Worm (Caenorhabditis elegans) whole organism, L3 larva: ENCODE data around the gene sqt-1.

ENCODE experiments used
- aly-2 ChIP-seq: fragments of 150-350 bp; optimal IDR thresholded peaks from 2 replicates; lab custom pipeline; 2014; ENCODE audit warnings: missing biosample characterization, missing genetic modification characterization
- ceh-16 ChIP-seq: sonication (generic microtip); optimal IDR thresholded peaks from 2 replicates; lab custom pipeline; 2017; ENCODE audit warnings: missing biosample characterization, missing genetic modification characterization
- ceh-82 ChIP-seq: fragments of 150-350 bp; optimal IDR thresholded peaks from 2 replicates; lab custom pipeline; 2014; ENCODE audit warnings: missing biosample characterization, missing genetic modification characterization
- egl-27 ChIP-seq: sonication (generic microtip); optimal IDR thresholded peaks from 4 replicates; lab custom pipeline; 2017; ENCODE audit warnings: missing biosample characterization, missing genetic modification reagents, missing genetic modification characterization
- egl-5 ChIP-seq: fragments of 150-350 bp; optimal IDR thresholded peaks from 2 replicates; lab custom pipeline; 2017; ENCODE audit warnings: missing biosample characterization, missing genetic modification reagents, missing genetic modification characterization, inconsistent platforms
- elt-1 ChIP-seq: fragments of 150-350 bp; optimal IDR thresholded peaks from 2 replicates; lab custom pipeline; 2014; ENCODE audit warnings: missing biosample characterization, missing genetic modification characterization
- elt-2 ChIP-seq: sonication (generic microtip); optimal IDR thresholded peaks from 2 replicates; lab custom pipeline; 2016; ENCODE audit warnings: missing genetic modification reagents, mild to moderate bottlenecking, missing genetic modification characterization, missing compliant biosample characterization
- fkh-2 ChIP-seq: fragments of 150-350 bp; optimal IDR thresholded peaks from 2 replicates; lab custom pipeline; 2014; ENCODE audit warnings: missing biosample characterization, missing genetic modification reagents, missing genetic modification characterization
- lin-15B ChIP-seq: fragments of 150-350 bp; optimal IDR thresholded peaks from 2 replicates; lab custom pipeline; 2014; ENCODE audit warnings: missing biosample characterization, missing genetic modification characterization
- lsy-12 ChIP-seq: sonication (generic microtip); optimal IDR thresholded peaks from 2 replicates; lab custom pipeline; 2016; ENCODE audit warnings: mild to moderate bottlenecking, missing genetic modification characterization, missing compliant biosample characterization
- mml-1 ChIP-seq: fragments of 150-350 bp; sonication (generic microtip); optimal IDR thresholded peaks from 3 replicates; lab custom pipeline; 2014; ENCODE audit warnings: missing biosample characterization, missing genetic modification characterization
- nfya-1 ChIP-seq: sonication (generic microtip); optimal IDR thresholded peaks from 2 replicates; lab custom pipeline; 2017; ENCODE audit warnings: missing genetic modification characterization, mild to moderate bottlenecking, missing compliant biosample characterization, antibody characterized with exemption, moderate library complexity; ENCODE audit not compliant: insufficient read depth
- nhr-11 ChIP-seq: fragments of 150-350 bp; optimal IDR thresholded peaks from 2 replicates; lab custom pipeline; 2014; ENCODE audit warnings: missing biosample characterization, missing genetic modification characterization
- nhr-12 ChIP-seq: fragments of 150-350 bp; optimal IDR thresholded peaks from 2 replicates; lab custom pipeline; 2014; ENCODE audit warnings: missing biosample characterization, missing genetic modification characterization
- nhr-23 ChIP-seq: fragments of 150-350 bp; optimal IDR thresholded peaks from 2 replicates; lab custom pipeline; 2014; ENCODE audit warnings: missing biosample characterization, missing genetic modification reagents, missing genetic modification characterization
- nhr-237 ChIP-seq: fragments of 150-350 bp; optimal IDR thresholded peaks from 2 replicates; lab custom pipeline; 2014; ENCODE audit warnings: missing biosample characterization, missing genetic modification characterization
- nhr-28 ChIP-seq: fragments of 150-350 bp; optimal IDR thresholded peaks from 2 replicates; lab custom pipeline; 2014; ENCODE audit warnings: missing biosample characterization, missing genetic modification characterization
- nhr-43 ChIP-seq: sonication (generic microtip); optimal IDR thresholded peaks from 2 replicates; lab custom pipeline; 2016; ENCODE audit warnings: mild to moderate bottlenecking, missing genetic modification characterization, missing compliant biosample characterization; ENCODE audit not compliant: poor library complexity, severe bottlenecking
- nhr-67 ChIP-seq: fragments of 150-350 bp; optimal IDR thresholded peaks from 2 replicates; lab custom pipeline; 2014; ENCODE audit warnings: missing biosample characterization, missing genetic modification characterization
- pha-4 ChIP-seq: fragments of 150-350 bp; optimal IDR thresholded peaks from 2 replicates; lab custom pipeline; 2014; ENCODE audit warnings: missing biosample characterization, missing genetic modification reagents, missing genetic modification characterization
- pqm-1 ChIP-seq: fragments of 150-350 bp; optimal IDR thresholded peaks from 2 replicates; lab custom pipeline; 2017; ENCODE audit warnings: missing biosample characterization, missing genetic modification characterization, inconsistent platforms
- skn-1 ChIP-seq: fragments of 150-350 bp; optimal IDR thresholded peaks from 2 replicates; lab custom pipeline; 2014; ENCODE audit warnings: missing biosample characterization, missing genetic modification characterization
- ztf-4 ChIP-seq: fragments of 150-350 bp; optimal IDR thresholded peaks from 2 replicates; lab custom pipeline; 2014; ENCODE audit warnings: missing biosample characterization, missing genetic modification characterization

sqt-1 gene

DNA sequence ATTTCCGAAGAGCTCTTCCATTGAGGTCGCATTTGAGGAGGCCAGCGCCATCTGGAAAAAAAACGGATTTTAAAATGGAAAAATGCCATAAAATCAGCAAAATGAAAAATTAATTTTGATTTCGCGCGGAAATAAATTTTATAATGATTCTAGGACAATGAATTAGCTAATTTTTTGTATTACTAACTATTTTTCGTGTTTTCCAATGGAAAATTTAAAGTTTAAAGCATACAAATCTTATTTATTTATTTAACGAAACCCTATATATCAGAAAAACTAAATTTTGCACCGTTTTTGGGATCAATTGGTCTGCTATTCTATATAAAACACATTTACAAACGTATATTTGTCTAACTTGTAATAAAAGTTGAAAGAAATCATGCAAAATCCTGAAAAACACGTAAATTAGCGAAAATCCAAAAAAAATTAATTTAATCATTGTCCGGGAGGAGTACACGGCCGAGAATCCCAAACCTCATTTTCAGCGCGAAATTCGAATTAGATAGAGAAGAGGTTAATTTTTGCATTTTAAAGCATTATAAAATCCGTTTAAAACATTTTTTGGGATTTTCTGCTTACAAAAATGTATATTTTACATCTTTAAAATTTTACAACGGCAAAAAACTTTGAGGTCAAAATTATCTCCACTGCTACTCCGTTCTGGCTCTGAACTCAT lies 47.4 kb downstream of the sqt-1 start, which contains the start of gene C47G2.3:
C47G2.3 (minus strand) TSS at position 51 of the 676 bp plus-strand sequence.
- TF ChIP-seq nhr-43 (peak; percentile 80), nhr-23 (peak; percentile 70), ceh-16 (no peak), nhr-12 (tag; lab: Kevin White, UChicago) (no peak), lsy-12 (peak; percentile 67), pqm-1 (tag; lab: Kevin White, UChicago) (peak; percentile 43), lin-15B (peak; percentile 36), nfya-1 (tag; lab: Kevin White, UChicago) (peak; percentile 39), pha-4 (tag; lab: Kevin White, UChicago) (peak; percentile 29), elt-2 (tag; lab: Kevin White, UChicago) (peak; percentile 29), skn-1 (tag; lab: Kevin White, UChicago) (peak; percentile 52)

DNA sequence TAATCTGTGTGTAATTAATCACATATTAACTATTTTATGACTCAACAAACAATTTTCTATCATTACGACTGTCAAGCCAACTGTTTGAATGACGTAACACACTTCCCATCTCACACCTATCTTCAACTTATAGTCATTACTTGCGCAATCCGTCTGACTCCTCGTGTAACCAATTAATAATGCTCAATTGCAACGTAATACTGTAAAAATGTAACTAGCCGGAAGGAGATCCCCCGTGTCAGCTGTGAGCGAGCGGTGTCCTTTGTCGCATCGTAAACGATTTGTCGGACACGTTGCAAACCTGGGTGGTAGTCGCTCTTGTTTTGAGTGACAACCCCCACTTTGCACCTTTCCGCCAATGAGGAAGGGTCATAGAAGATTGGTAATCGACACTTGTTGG lies 49.5 kb downstream of the sqt-1 start:
- TF ChIP-seq fkh-2 (tag; lab: Kevin White, UChicago) (no peak), nhr-67 (tag; lab: Kevin White, UChicago) (no peak), lin-15B (no peak), mml-1 (no peak), egl-27 (tag; lab: Kevin White, UChicago) (no peak), nhr-28 (tag; lab: Kevin White, UChicago) (no peak), nhr-11 (tag; lab: Kevin White, UChicago) (no peak), nfya-1 (tag; lab: Kevin White, UChicago) (no peak), aly-2 (tag; lab: Kevin White, UChicago) (no peak), nhr-237 (no peak), elt-1 (tag; lab: Kevin White, UChicago) (no peak), nhr-23 (no peak), pha-4 (tag; lab: Kevin White, UChicago) (no peak), ztf-4 (tag; lab: Kevin White, UChicago) (no peak), egl-5 (tag; lab: Kevin White, UChicago) (no peak), ceh-82 (tag; lab: Kevin White, UChicago) (no peak)
